Fruit fly (Drosophila melanogaster) whole organism, embryonic: ENCODE measurements around the gene Trm7-34.

Experiments
- Atf3 ChIP-seq: fragments of 200-800 bp; sonication (Bioruptor generic); optimal IDR thresholded peaks from 3 replicates; lab custom pipeline; 2016; ENCODE audit warnings: missing biosample characterization, missing genetic modification characterization
- CG10274 ChIP-seq: fragments of 200-800 bp; sonication (Bioruptor generic); optimal IDR thresholded peaks from 3 replicates; lab custom pipeline; 2017; ENCODE audit warnings: missing biosample characterization, mild to moderate bottlenecking, missing genetic modification characterization
- CG12391 ChIP-seq: fragments of 200-800 bp; sonication (Bioruptor generic); optimal IDR thresholded peaks from 3 replicates; lab custom pipeline; 2018; ENCODE audit warnings: missing biosample characterization, mild to moderate bottlenecking, missing genetic modification characterization, moderate library complexity
- CG12744 ChIP-seq: fragments of 200-800 bp; sonication (Bioruptor generic); optimal IDR thresholded peaks from 2 replicates; lab custom pipeline; 2016; ENCODE audit warnings: missing biosample characterization, missing genetic modification characterization
- CG17802 ChIP-seq: fragments of 200-800 bp; sonication (Bioruptor generic); optimal IDR thresholded peaks from 2 replicates; lab custom pipeline; 2018; ENCODE audit warnings: missing biosample characterization, mild to moderate bottlenecking, missing genetic modification characterization, moderate library complexity
- CG17912 ChIP-seq: fragments of 200-800 bp; sonication (Bioruptor generic); optimal IDR thresholded peaks from 2 replicates; lab custom pipeline; 2018; ENCODE audit warnings: missing biosample characterization, mild to moderate bottlenecking, missing genetic modification characterization
- CG18262 ChIP-seq: fragments of 200-800 bp; optimal IDR thresholded peaks from 3 replicates; lab custom pipeline; 2019; ENCODE audit warnings: missing biosample characterization, mild to moderate bottlenecking, missing genetic modification characterization, moderate library complexity
- CG31224 ChIP-seq: fragments of 200-800 bp; sonication (Bioruptor generic); IDR thresholded peaks from 2 replicates; pipeline ENCODE4 v1.3.6; 2022; ENCODE audit warnings: missing biosample characterization, missing genetic modification characterization
- CG3281 ChIP-seq: fragments of 200-800 bp; sonication (Bioruptor generic); optimal IDR thresholded peaks from 3 replicates; lab custom pipeline; 2017; ENCODE audit warnings: missing biosample characterization, mild to moderate bottlenecking, missing genetic modification characterization
- CG4328 ChIP-seq: fragments of 200-800 bp; sonication (Bioruptor generic); optimal IDR thresholded peaks from 3 replicates; lab custom pipeline; 2017; ENCODE audit warnings: missing biosample characterization, missing genetic modification reagents, missing genetic modification characterization
- CG4360 ChIP-seq: fragments of 200-800 bp; sonication (Bioruptor generic); IDR thresholded peaks from 2 replicates; pipeline ENCODE4 v1.3.6; 2022; ENCODE audit warnings: missing biosample characterization, missing genetic modification characterization
- CG4707 ChIP-seq: fragments of 200-800 bp; sonication (Bioruptor generic); optimal IDR thresholded peaks from 2 replicates; lab custom pipeline; 2018; ENCODE audit warnings: missing biosample characterization, mild to moderate bottlenecking, missing genetic modification characterization, moderate library complexity
- CG7839 ChIP-seq: fragments of 200-800 bp; sonication (Bioruptor generic); optimal IDR thresholded peaks from 3 replicates; lab custom pipeline; 2018; ENCODE audit warnings: missing biosample characterization, mild to moderate bottlenecking, missing genetic modification characterization, moderate library complexity
- CG8478 ChIP-seq: fragments of >200 bp; optimal IDR thresholded peaks from 2 replicates; lab custom pipeline; 2018
- Dbx ChIP-seq: fragments of 200-800 bp; sonication (Bioruptor generic); IDR thresholded peaks from 3 replicates; pipeline ENCODE4 v1.3.6; 2022; ENCODE audit warnings: missing biosample characterization, missing genetic modification characterization
- Eip74EF ChIP-seq, 2 experiments: fragments of 200-800 bp in 1 of 2; fragments of >200 bp in 1 of 2; sonication (Bioruptor generic) in 1 of 2; optimal IDR thresholded peaks; 2 replicates each; lab custom pipeline; 2017 to 2019; ENCODE audit warnings: missing biosample characterization in 2 of 2, missing genetic modification characterization in 2 of 2, mild to moderate bottlenecking in 1 of 2, moderate library complexity in 1 of 2
- Elba2 ChIP-seq: fragments of 200-800 bp; sonication (Bioruptor generic); optimal IDR thresholded peaks from 3 replicates; lab custom pipeline; 2016; ENCODE audit warnings: missing biosample characterization, missing genetic modification characterization
- Fer2 ChIP-seq: fragments of 200-800 bp; sonication (Bioruptor generic); optimal IDR thresholded peaks from 2 replicates; lab custom pipeline; 2018; ENCODE audit warnings: missing biosample characterization, mild to moderate bottlenecking, missing genetic modification characterization, moderate library complexity
- Gug ChIP-seq: fragments of 200-800 bp; sonication (Bioruptor generic); IDR thresholded peaks from 4 replicates; pipeline ENCODE4 v1.3.6; 2022; ENCODE audit warnings: missing biosample characterization, missing genetic modification characterization
- HmgZ ChIP-seq: fragments of 200-800 bp; sonication (Bioruptor generic); optimal IDR thresholded peaks from 2 replicates; lab custom pipeline; 2018; ENCODE audit warnings: missing biosample characterization, mild to moderate bottlenecking, missing genetic modification characterization
- Meics ChIP-seq: fragments of 200-800 bp; sonication (Bioruptor generic); optimal IDR thresholded peaks from 2 replicates; lab custom pipeline; 2017; ENCODE audit warnings: missing biosample characterization, mild to moderate bottlenecking, missing genetic modification characterization
- Opbp ChIP-seq: fragments of 200-800 bp; sonication (Bioruptor generic); IDR thresholded peaks from 3 replicates; pipeline ENCODE4 v1.3.6; 2022; ENCODE audit warnings: missing biosample characterization, missing genetic modification characterization; ENCODE audit not compliant: partially characterized antibody
- Sin3A ChIP-seq: fragments of >200 bp; optimal IDR thresholded peaks from 2 replicates; lab custom pipeline; 2018
- Sry-δ ChIP-seq: fragments of 200-800 bp; sonication (Bioruptor generic); optimal IDR thresholded peaks from 2 replicates; lab custom pipeline; 2016; ENCODE audit warnings: missing biosample characterization, missing genetic modification characterization
- Stat92E ChIP-seq, 3 experiments: fragments of >200 bp in 2 of 3; fragments of 200-800 bp in 1 of 3; sonication (Bioruptor generic) in 1 of 3; optimal IDR thresholded peaks; 2 replicates each; lab custom pipeline; 2017 to 2019; ENCODE audit warnings: missing biosample characterization in 3 of 3, missing genetic modification characterization in 3 of 3, mild to moderate bottlenecking in 1 of 3, moderate library complexity in 1 of 3
- Taf1 ChIP-seq: fragments of 200-800 bp; sonication (Bioruptor generic); IDR thresholded peaks from 2 replicates; pipeline ENCODE4 v1.3.6; 2022; ENCODE audit warnings: missing biosample characterization, missing genetic modification characterization
- ara ChIP-seq: fragments of 200-800 bp; sonication (Bioruptor generic); IDR thresholded peaks from 2 replicates; pipeline ENCODE4 v1.3.6; 2022; ENCODE audit warnings: missing biosample characterization, missing genetic modification characterization
- cg ChIP-seq: fragments of 200-800 bp; sonication (Bioruptor generic); optimal IDR thresholded peaks from 3 replicates; lab custom pipeline; 2019; ENCODE audit warnings: missing biosample characterization, mild to moderate bottlenecking, missing genetic modification characterization, moderate library complexity
- crp ChIP-seq, 2 experiments: fragments of 200-800 bp; sonication (Bioruptor generic); optimal IDR thresholded peaks; 2 replicates in 1 of 2; 3 replicates in 1 of 2; lab custom pipeline; 2017; ENCODE audit warnings: missing biosample characterization in 2 of 2, missing genetic modification characterization in 2 of 2, mild to moderate bottlenecking in 1 of 2, moderate library complexity in 1 of 2
- disco-r ChIP-seq: fragments of 200-800 bp; sonication (Bioruptor generic); optimal IDR thresholded peaks from 2 replicates; lab custom pipeline; 2016; ENCODE audit warnings: missing biosample characterization, missing genetic modification characterization
- dpn ChIP-seq, 2 experiments: fragments of 200-800 bp; sonication (Bioruptor generic); optimal IDR thresholded peaks; 3 replicates each; lab custom pipeline; 2016; ENCODE audit warnings: missing biosample characterization in 2 of 2, missing genetic modification characterization in 2 of 2
- esg ChIP-seq: fragments of 200-800 bp; sonication (Bioruptor generic); conservative IDR thresholded peaks from 2 replicates; pipeline ENCODE4 v1.3.6; 2022; ENCODE audit warnings: missing biosample characterization, missing genetic modification characterization
- eyg ChIP-seq: fragments of 200-800 bp; sonication (Bioruptor generic); optimal IDR thresholded peaks from 3 replicates; lab custom pipeline; 2016; ENCODE audit warnings: missing biosample characterization, missing genetic modification characterization
- fd64A ChIP-seq: fragments of 200-800 bp; sonication (Bioruptor generic); optimal IDR thresholded peaks from 3 replicates; lab custom pipeline; 2018; ENCODE audit warnings: missing biosample characterization, mild to moderate bottlenecking, missing genetic modification characterization
- fu2 ChIP-seq: fragments of 200-800 bp; sonication (Bioruptor generic); optimal IDR thresholded peaks from 2 replicates; lab custom pipeline; 2016; ENCODE audit warnings: missing biosample characterization, missing genetic modification characterization
- gce ChIP-seq: fragments of 200-800 bp; sonication (Bioruptor generic); IDR thresholded peaks from 3 replicates; pipeline ENCODE4 v1.3.6; 2022; ENCODE audit warnings: missing biosample characterization, missing genetic modification characterization
- hkb ChIP-seq, 2 experiments: fragments of 200-800 bp in 1 of 2; fragments of >200 bp in 1 of 2; sonication (Bioruptor generic) in 1 of 2; IDR thresholded peaks in 1 of 2; optimal IDR thresholded peaks in 1 of 2; 2 replicates each; pipeline versions ENCODE4 v1.3.6 to Lab custom; 2017 to 2022; ENCODE audit warnings: missing biosample characterization in 1 of 2, missing genetic modification characterization in 1 of 2
- kah ChIP-seq: fragments of 200-800 bp; sonication (Bioruptor generic); optimal IDR thresholded peaks from 2 replicates; lab custom pipeline; 2018; ENCODE audit warnings: missing biosample characterization, mild to moderate bottlenecking, missing genetic modification characterization
- lab ChIP-seq: fragments of 200-800 bp; sonication (Bioruptor generic); optimal IDR thresholded peaks from 3 replicates; lab custom pipeline; 2017; ENCODE audit warnings: missing biosample characterization, missing genetic modification characterization, mild to moderate bottlenecking, moderate library complexity, missing genetic modification reagents
- lbe ChIP-seq: fragments of 200-800 bp; sonication (Bioruptor generic); optimal IDR thresholded peaks from 2 replicates; lab custom pipeline; 2016; ENCODE audit warnings: missing biosample characterization, mild to moderate bottlenecking, missing genetic modification characterization
- mld ChIP-seq: fragments of 200-800 bp; sonication (Bioruptor generic); IDR thresholded peaks from 3 replicates; pipeline ENCODE4 v1.3.6; 2022; ENCODE audit warnings: missing biosample characterization, missing genetic modification characterization; ENCODE audit not compliant: partially characterized antibody
- nau ChIP-seq: fragments of 200-800 bp; sonication (Bioruptor generic); optimal IDR thresholded peaks from 3 replicates; lab custom pipeline; 2017; ENCODE audit warnings: missing biosample characterization, mild to moderate bottlenecking, missing genetic modification characterization, missing genetic modification reagents
- nerfin-1 ChIP-seq: fragments of 200-800 bp; sonication (Bioruptor generic); optimal IDR thresholded peaks from 3 replicates; lab custom pipeline; 2019; ENCODE audit warnings: missing biosample characterization, mild to moderate bottlenecking, missing genetic modification characterization, moderate library complexity
- nerfin-2 ChIP-seq: fragments of 200-800 bp; sonication (Bioruptor generic); IDR thresholded peaks from 2 replicates; pipeline ENCODE4 v1.3.6; 2022; ENCODE audit warnings: missing biosample characterization, missing genetic modification characterization; ENCODE audit not compliant: partially characterized antibody
- oc ChIP-seq: fragments of 200-800 bp; sonication (Bioruptor generic); optimal IDR thresholded peaks from 2 replicates; lab custom pipeline; 2018; ENCODE audit warnings: missing biosample characterization, mild to moderate bottlenecking, missing genetic modification characterization, moderate library complexity
- pho ChIP-seq: fragments of 200-800 bp; sonication (Bioruptor generic); optimal IDR thresholded peaks from 2 replicates; lab custom pipeline; 2016; ENCODE audit warnings: missing biosample characterization, missing genetic modification characterization
- sob ChIP-seq: fragments of 200-800 bp; sonication (Bioruptor generic); IDR thresholded peaks from 2 replicates; pipeline ENCODE4 v1.3.6; 2022; ENCODE audit warnings: missing biosample characterization, missing genetic modification characterization
- zen ChIP-seq: fragments of 200-800 bp; sonication (Bioruptor generic); optimal IDR thresholded peaks from 3 replicates; lab custom pipeline; 2018; ENCODE audit warnings: missing biosample characterization, mild to moderate bottlenecking, missing genetic modification characterization, moderate library complexity
- zen2 ChIP-seq: fragments of 200-800 bp; sonication (Bioruptor generic); IDR thresholded peaks from 3 replicates; pipeline ENCODE4 v1.3.6; 2022; ENCODE audit warnings: missing biosample characterization, missing genetic modification characterization; ENCODE audit not compliant: partially characterized antibody
- zfh1 ChIP-seq: fragments of 200-800 bp; sonication (Bioruptor generic); IDR thresholded peaks from 3 replicates; pipeline ENCODE4 v1.3.6; 2022; ENCODE audit warnings: missing biosample characterization, missing genetic modification characterization

Gene Trm7-34

DNA sequence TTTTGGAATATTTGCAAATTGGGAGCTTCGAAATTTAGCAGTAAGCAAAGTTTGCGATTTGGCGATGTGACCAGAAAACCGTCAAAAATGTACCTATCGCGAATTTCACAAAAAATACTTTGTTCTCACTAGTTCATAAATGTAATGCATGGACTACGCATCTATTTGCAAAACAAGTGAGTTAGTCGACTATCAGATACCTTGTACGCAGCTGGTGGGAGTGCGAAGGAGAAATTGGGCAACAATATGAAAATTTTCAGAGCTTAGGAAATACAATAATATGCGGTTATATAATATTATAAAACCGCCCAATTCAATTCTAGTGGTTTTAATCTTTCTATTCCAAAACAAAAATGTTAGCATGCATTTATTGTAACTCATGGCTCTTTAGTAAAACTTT lies 14.9 kb downstream of the Trm7-34 start, which contains the start of gene Bdbt (continued):
- TF ChIP-seq hkb (optimal IDR thresholded peaks at IDR 0.05; lab: Kevin White, UChicago), result no peak
- peak; percentile 36; the same call in 1 of the 2 replicates for TF ChIP-seq hkb (GFP tag; IDR thresholded peaks at IDR 0.05; lab: Robert Waterston, UW)
- peak; percentile 38 for TF ChIP-seq pho
- peak; percentile 40 for TF ChIP-seq Elba2 (GFP tag; lab: Kevin White, UChicago)
- no peak for TF ChIP-seq CG17802
- TF ChIP-seq cg, result no peak
- no peak for TF ChIP-seq CG17912 (GFP tag; lab: Kevin White, UChicago)
- no peak for TF ChIP-seq Fer2 (tag; lab: Kevin White, UChicago)
- no peak for TF ChIP-seq Stat92E (GFP tag; optimal IDR thresholded peaks at IDR 0.05; lab: Kevin White, UChicago)
- peak; percentile 73 for TF ChIP-seq HmgZ (tag; lab: Kevin White, UChicago)
- no peak for TF ChIP-seq Meics (GFP tag; lab: Kevin White, UChicago)
- no peak for TF ChIP-seq lab (GFP tag; lab: Kevin White, UChicago)
- TF ChIP-seq CG3281 (GFP tag; lab: Kevin White, UChicago), result no peak
- no peak for TF ChIP-seq Atf3 (GFP tag; lab: Kevin White, UChicago)
- peak; percentile 73; the same call in 2 of the 3 replicates for TF ChIP-seq Opbp
- TF ChIP-seq zen2 (GFP tag; lab: Robert Waterston, UW), result peak; percentile 63
- TF ChIP-seq nau (GFP tag; lab: Kevin White, UChicago), result no peak
- TF ChIP-seq Taf1, result no peak
- no peak for TF ChIP-seq gce (GFP tag; lab: Robert Waterston, UW)
- TF ChIP-seq ara, result no peak
- no peak for TF ChIP-seq CG18262 (tag; lab: Kevin White, UChicago)
- TF ChIP-seq esg (GFP tag; lab: Robert Waterston, UW), result no peak
- no peak for TF ChIP-seq CG10274 (GFP tag; lab: Kevin White, UChicago)
- TF ChIP-seq fd64A, result no peak
- no peak for TF ChIP-seq CG8478 (lab: Kevin White, UChicago)
- no peak for TF ChIP-seq oc (tag; lab: Kevin White, UChicago)
- TF ChIP-seq CG12744 (GFP tag; lab: Kevin White, UChicago), result no peak
- no peak for TF ChIP-seq CG7839 (tag; lab: Kevin White, UChicago)
- TF ChIP-seq CG4707 (GFP tag; lab: Kevin White, UChicago), result no peak
- no peak for TF ChIP-seq nerfin-1 (tag; lab: Kevin White, UChicago)
- TF ChIP-seq kah (GFP tag; lab: Kevin White, UChicago), result no peak
- peak; percentile 59; the same call in 1 of the 2 replicates for TF ChIP-seq sob (GFP tag; lab: Robert Waterston, UW)
- TF ChIP-seq fu2, result peak; percentile 40
- peak; percentile 50 to 56 for TF ChIP-seq dpn (GFP tag; optimal IDR thresholded peaks at IDR 0.05; lab: Kevin White, UChicago)
- TF ChIP-seq CG31224 (GFP tag; lab: Robert Waterston, UW), result no peak
- TF ChIP-seq Sry-δ (GFP tag; lab: Kevin White, UChicago), result peak; percentile 13
- 0 out of 3 replicates have a peak, but pooled peaks have one; percentile 55 for TF ChIP-seq Dbx
- no peak for TF ChIP-seq disco-r (GFP tag; lab: Kevin White, UChicago)
- peak; percentile 6 for TF ChIP-seq Sin3A (lab: Kevin White, UChicago)
- TF ChIP-seq Eip74EF (GFP tag; optimal IDR thresholded peaks at IDR 0.05; lab: Kevin White, UChicago), result no peak
- no peak for TF ChIP-seq zen (tag; lab: Kevin White, UChicago)
- TF ChIP-seq mld, result peak; percentile 83
- no peak for TF ChIP-seq CG4328
- TF ChIP-seq CG4360 (GFP tag; lab: Robert Waterston, UW), result no peak
- peak; percentile 96 for TF ChIP-seq nerfin-2
- TF ChIP-seq zfh1 (GFP tag; lab: Robert Waterston, UW), result no peak
- no peak for TF ChIP-seq crp (GFP tag; optimal IDR thresholded peaks at IDR 0.05; lab: Kevin White, UChicago)
- TF ChIP-seq lbe (GFP tag; lab: Kevin White, UChicago), result no peak
- TF ChIP-seq CG12391 (tag; lab: Kevin White, UChicago), result no peak
- no peak for TF ChIP-seq eyg (GFP tag; lab: Kevin White, UChicago)
- TF ChIP-seq Gug (GFP tag; lab: Robert Waterston, UW), result no peak
